Worm (Caenorhabditis elegans) whole organism, L2 larva: ENCODE data around the gene cyn-9.

Source experiments
- C34F6.9 ChIP-seq: fragments of 150-350 bp; optimal IDR thresholded peaks from 2 replicates; lab custom pipeline; 2014; ENCODE audit warnings: missing biosample characterization, missing genetic modification characterization
- F13H6.1 ChIP-seq: sonication (generic microtip); optimal IDR thresholded peaks from 2 replicates; lab custom pipeline; 2016; ENCODE audit warnings: missing genetic modification characterization, missing compliant biosample characterization
- R02D3.7 ChIP-seq: fragments of 150-350 bp; optimal IDR thresholded peaks from 2 replicates; lab custom pipeline; 2014; ENCODE audit warnings: missing biosample characterization, missing genetic modification characterization
- ZK546.5 ChIP-seq: sonication (generic microtip); optimal IDR thresholded peaks from 2 replicates; lab custom pipeline; 2017; ENCODE audit warnings: missing biosample characterization, missing genetic modification characterization
- alr-1 ChIP-seq: fragments of 150-350 bp; optimal IDR thresholded peaks from 2 replicates; lab custom pipeline; 2014; ENCODE audit warnings: missing biosample characterization, missing genetic modification characterization
- aly-2 ChIP-seq: fragments of 150-350 bp; optimal IDR thresholded peaks from 2 replicates; lab custom pipeline; 2014; ENCODE audit warnings: missing biosample characterization, missing genetic modification characterization
- ama-1 ChIP-seq: fragments of 150-350 bp; optimal IDR thresholded peaks from 2 replicates; lab custom pipeline; 2018; ENCODE audit warnings: inconsistent platforms
- blmp-1 ChIP-seq: sonication (generic microtip); optimal IDR thresholded peaks from 2 replicates; lab custom pipeline; 2017; ENCODE audit warnings: missing genetic modification characterization, mild to moderate bottlenecking, missing compliant biosample characterization, antibody characterized with exemption, moderate library complexity; ENCODE audit not compliant: insufficient read depth
- ceh-16 ChIP-seq: fragments of 150-350 bp; optimal IDR thresholded peaks from 2 replicates; lab custom pipeline; 2014; ENCODE audit warnings: missing biosample characterization, missing genetic modification characterization
- ceh-82 ChIP-seq: fragments of 150-350 bp; optimal IDR thresholded peaks from 2 replicates; lab custom pipeline; 2014; ENCODE audit warnings: missing biosample characterization, missing genetic modification characterization
- dmd-4 ChIP-seq: sonication (generic microtip); optimal IDR thresholded peaks from 2 replicates; lab custom pipeline; 2017; ENCODE audit warnings: missing biosample characterization, missing genetic modification characterization
- egl-27 ChIP-seq: sonication (generic microtip); optimal IDR thresholded peaks from 3 replicates; lab custom pipeline; 2017; ENCODE audit warnings: missing biosample characterization, missing genetic modification reagents, missing genetic modification characterization
- elt-1 ChIP-seq: fragments of 150-350 bp; optimal IDR thresholded peaks from 2 replicates; lab custom pipeline; 2014; ENCODE audit warnings: missing biosample characterization, missing genetic modification characterization
- fos-1 ChIP-seq: fragments of 150-350 bp; optimal IDR thresholded peaks from 2 replicates; lab custom pipeline; 2014; ENCODE audit warnings: missing biosample characterization, missing genetic modification characterization
- lin-13 ChIP-seq: fragments of 150-350 bp; optimal IDR thresholded peaks from 2 replicates; lab custom pipeline; 2014; ENCODE audit warnings: missing biosample characterization, missing genetic modification reagents, missing genetic modification characterization
- lin-39 ChIP-seq: fragments of 150-350 bp; optimal IDR thresholded peaks from 2 replicates; lab custom pipeline; 2014; ENCODE audit warnings: missing biosample characterization, missing genetic modification reagents, missing genetic modification characterization
- lsy-2 ChIP-seq, 2 experiments: fragments of 150-350 bp in 1 of 2; sonication (generic microtip) in 1 of 2; optimal IDR thresholded peaks; 2 replicates each; lab custom pipeline; 2014 to 2017; ENCODE audit warnings: missing biosample characterization in 2 of 2, missing genetic modification characterization in 2 of 2
- mab-5 ChIP-seq: fragments of 150-350 bp; optimal IDR thresholded peaks from 2 replicates; lab custom pipeline; 2014; ENCODE audit warnings: missing biosample characterization, missing genetic modification characterization
- mbf-1 ChIP-seq: sonication (generic microtip); optimal IDR thresholded peaks from 2 replicates; lab custom pipeline; 2017; ENCODE audit warnings: missing biosample characterization, missing genetic modification characterization
- nhr-10 ChIP-seq: sonication (generic microtip); optimal IDR thresholded peaks from 2 replicates; lab custom pipeline; 2017; ENCODE audit warnings: missing biosample characterization, missing genetic modification characterization
- nhr-11 ChIP-seq: fragments of 150-350 bp; optimal IDR thresholded peaks from 2 replicates; lab custom pipeline; 2014; ENCODE audit warnings: missing biosample characterization, missing genetic modification characterization
- nhr-12 ChIP-seq: fragments of 150-350 bp; optimal IDR thresholded peaks from 2 replicates; lab custom pipeline; 2014; ENCODE audit warnings: missing biosample characterization, missing genetic modification characterization
- nhr-129 ChIP-seq: fragments of 150-350 bp; optimal IDR thresholded peaks from 2 replicates; lab custom pipeline; 2014; ENCODE audit warnings: missing biosample characterization, missing genetic modification characterization
- nhr-21 ChIP-seq: fragments of 150-350 bp; optimal IDR thresholded peaks from 2 replicates; lab custom pipeline; 2014; ENCODE audit warnings: missing biosample characterization, missing genetic modification characterization
- nhr-237 ChIP-seq: fragments of 150-350 bp; optimal IDR thresholded peaks from 2 replicates; lab custom pipeline; 2014; ENCODE audit warnings: missing biosample characterization, missing genetic modification characterization
- nhr-25 ChIP-seq: fragments of 150-350 bp; sonication (generic microtip); optimal IDR thresholded peaks from 3 replicates; lab custom pipeline; 2014; ENCODE audit warnings: missing biosample characterization, missing genetic modification characterization
- nhr-6 ChIP-seq: fragments of 150-350 bp; optimal IDR thresholded peaks from 2 replicates; lab custom pipeline; 2014; ENCODE audit warnings: missing biosample characterization, missing genetic modification characterization
- nhr-77 ChIP-seq: fragments of 150-350 bp; optimal IDR thresholded peaks from 2 replicates; lab custom pipeline; 2014; ENCODE audit warnings: missing biosample characterization, missing genetic modification characterization
- peb-1 ChIP-seq: fragments of 150-350 bp; optimal IDR thresholded peaks from 2 replicates; lab custom pipeline; 2014; ENCODE audit warnings: missing biosample characterization, missing genetic modification characterization
- sem-4 ChIP-seq: fragments of 150-350 bp; optimal IDR thresholded peaks from 2 replicates; lab custom pipeline; 2014; ENCODE audit warnings: missing biosample characterization, missing genetic modification reagents, missing genetic modification characterization
- skn-1 ChIP-seq: sonication (generic microtip); optimal IDR thresholded peaks from 2 replicates; lab custom pipeline; 2017; ENCODE audit warnings: missing biosample characterization, missing genetic modification characterization
- sma-3 ChIP-seq: sonication (generic microtip); optimal IDR thresholded peaks from 2 replicates; lab custom pipeline; 2016; ENCODE audit warnings: missing genetic modification reagents, missing genetic modification characterization, missing compliant biosample characterization
- sma-9 ChIP-seq, 2 experiments: fragments of 150-350 bp in 1 of 2; sonication (generic microtip) in 1 of 2; optimal IDR thresholded peaks; 2 replicates each; lab custom pipeline; 2014 to 2016; ENCODE audit warnings: missing genetic modification characterization in 2 of 2, mild to moderate bottlenecking in 1 of 2, missing biosample characterization in 1 of 2, missing compliant biosample characterization in 1 of 2, missing genetic modification reagents in 1 of 2, moderate library complexity in 1 of 2
- snpc-4 ChIP-seq: fragments of 150-350 bp; optimal IDR thresholded peaks from 2 replicates; lab custom pipeline; 2014; ENCODE audit warnings: missing biosample characterization, missing genetic modification characterization
- unc-39 ChIP-seq: fragments of 150-350 bp; optimal IDR thresholded peaks from 2 replicates; lab custom pipeline; 2014; ENCODE audit warnings: missing biosample characterization, missing genetic modification characterization
- unc-55 ChIP-seq: fragments of 150-350 bp; sonication (generic microtip); optimal IDR thresholded peaks from 3 replicates; lab custom pipeline; 2014; ENCODE audit warnings: missing biosample characterization, missing genetic modification reagents, missing genetic modification characterization
- unc-62 ChIP-seq: fragments of 150-350 bp; optimal IDR thresholded peaks from 2 replicates; lab custom pipeline; 2014; ENCODE audit warnings: missing biosample characterization, missing genetic modification reagents, missing genetic modification characterization
- zag-1 ChIP-seq: fragments of 150-350 bp; optimal IDR thresholded peaks from 2 replicates; lab custom pipeline; 2014; ENCODE audit warnings: missing biosample characterization, missing genetic modification characterization
- ztf-1 ChIP-seq: fragments of 200-800 bp; sonication (Bioruptor generic); conservative IDR thresholded peaks from 2 replicates; pipeline ENCODE4 v1.3.6; 2022; ENCODE audit warnings: missing genetic modification characterization, missing compliant biosample characterization
- ztf-11 ChIP-seq: sonication (generic microtip); optimal IDR thresholded peaks from 2 replicates; lab custom pipeline; 2017; ENCODE audit warnings: missing biosample characterization, missing genetic modification characterization
- ztf-4 ChIP-seq: fragments of 150-350 bp; optimal IDR thresholded peaks from 2 replicates; lab custom pipeline; 2014; ENCODE audit warnings: missing biosample characterization, missing genetic modification characterization

The cyn-9 gene

ce11 chrIII:3699275-3699674, at the start of gene cyn-9:
Gene cyn-9, minus strand, starts transcription at chrIII:3699640.
- TF ChIP-seq snpc-4 (no peak), nhr-21 (tag; lab: Kevin White, UChicago) (peak; percentile 11)

- TF ChIP-seq dmd-4 = no peak
- TF ChIP-seq snpc-4 = no peak
- no peak for TF ChIP-seq lsy-2 (tag; optimal IDR thresholded peaks at IDR 0.05; lab: Kevin White, UChicago)
- TF ChIP-seq ztf-4 (tag; lab: Kevin White, UChicago) = no peak
- no peak for TF ChIP-seq nhr-6 (tag; lab: Kevin White, UChicago)
- no peak for TF ChIP-seq zag-1
- no peak for TF ChIP-seq nhr-77 (tag; lab: Kevin White, UChicago)
- TF ChIP-seq F13H6.1 (tag; lab: Kevin White, UChicago) = no peak
- TF ChIP-seq ztf-1 (GFP tag; lab: Robert Waterston, UW) = no peak
- TF ChIP-seq unc-39 = no peak
- TF ChIP-seq ceh-82 (tag; lab: Kevin White, UChicago) = no peak
- TF ChIP-seq C34F6.9 (tag; lab: Kevin White, UChicago) = no peak
- no peak for TF ChIP-seq unc-55
- TF ChIP-seq nhr-12 (tag; lab: Kevin White, UChicago) = no peak
- TF ChIP-seq, all 48 proteins: peak for 0
Measured at ce11 chrIII:3745138-3745537, 45.7 kb upstream of the cyn-9 start, which contains the start of gene lin-48. Gene lin-48, plus strand, starts transcription at chrIII:3745438.

ce11 chrIII:3743367-3743766, 43.9 kb upstream of the cyn-9 start:
- TF ChIP-seq nhr-129 (tag; lab: Kevin White, UChicago) = no peak

- TF ChIP-seq skn-1 = no peak
- no peak for TF ChIP-seq mbf-1 (tag; lab: Kevin White, UChicago)
- TF ChIP-seq lsy-2 (tag; optimal IDR thresholded peaks at IDR 0.05; lab: Kevin White, UChicago) = no peak
- no peak for TF ChIP-seq egl-27
- TF ChIP-seq nhr-6 (tag; lab: Kevin White, UChicago) = no peak
- no peak for TF ChIP-seq nhr-77 (tag; lab: Kevin White, UChicago)
- no peak for TF ChIP-seq C34F6.9 (tag; lab: Kevin White, UChicago)
- TF ChIP-seq elt-1 (tag; lab: Kevin White, UChicago) = no peak
- no peak for TF ChIP-seq nhr-10 (tag; lab: Kevin White, UChicago)
- no peak for TF ChIP-seq nhr-12 (tag; lab: Kevin White, UChicago)
- no peak for TF ChIP-seq ztf-11
- TF ChIP-seq peb-1 (tag; lab: Kevin White, UChicago) = no peak
- TF ChIP-seq dmd-4 = no peak
- no peak for TF ChIP-seq ztf-1 (GFP tag; lab: Robert Waterston, UW)
- no peak for TF ChIP-seq lin-39 (tag; lab: Kevin White, UChicago)
- TF ChIP-seq alr-1 (tag; lab: Kevin White, UChicago) = no peak
- TF ChIP-seq ZK546.5 (tag; lab: Kevin White, UChicago) = no peak
- TF ChIP-seq, all 48 proteins: peak for 0
Measured at ce11 chrIII:3742090-3742489, 42.6 kb upstream of the cyn-9 start.

ce11 chrIII:3738331-3738730, 38.9 kb upstream of the cyn-9 start:
- TF ChIP-seq unc-62 (GFP tag; lab: Kevin White, UChicago) (no peak), nhr-129 (tag; lab: Kevin White, UChicago) (no peak), nhr-10 (tag; lab: Kevin White, UChicago) (no peak), lsy-2 (tag; optimal IDR thresholded peaks at IDR 0.05; lab: Kevin White, UChicago) (no peak), unc-39 (no peak), elt-1 (tag; lab: Kevin White, UChicago) (no peak), zag-1 (no peak), dmd-4 (no peak), sma-3 (GFP tag; lab: Kevin White, UChicago) (no peak), nhr-77 (tag; lab: Kevin White, UChicago) (no peak), aly-2 (tag; lab: Kevin White, UChicago) (no peak), R02D3.7 (tag; lab: Kevin White, UChicago) (no peak), nhr-11 (no peak), ceh-16 (tag; lab: Kevin White, UChicago) (no peak), mbf-1 (tag; lab: Kevin White, UChicago) (no peak), ZK546.5 (tag; lab: Kevin White, UChicago) (no peak), unc-55 (no peak), ztf-4 (tag; lab: Kevin White, UChicago) (no peak), ama-1 (lab: Kevin White, UChicago) (no peak), fos-1 (no peak)

- TF ChIP-seq egl-27 = no peak
- no peak for TF ChIP-seq lin-39 (tag; lab: Kevin White, UChicago)
- no peak for TF ChIP-seq blmp-1 (tag; lab: Kevin White, UChicago)
- TF ChIP-seq nhr-25 (tag; lab: Kevin White, UChicago) = no peak
- TF ChIP-seq alr-1 (tag; lab: Kevin White, UChicago) = no peak
- TF ChIP-seq nhr-12 (tag; lab: Kevin White, UChicago) = no peak
- no peak for TF ChIP-seq mab-5
- no peak for TF ChIP-seq lin-13 (GFP tag; lab: Kevin White, UChicago)
- no peak for TF ChIP-seq sma-9 (GFP tag; optimal IDR thresholded peaks at IDR 0.05; lab: Kevin White, UChicago)
- no peak for TF ChIP-seq sma-9 (tag; optimal IDR thresholded peaks at IDR 0.05; lab: Kevin White, UChicago)
- TF ChIP-seq ZK546.5 (tag; lab: Kevin White, UChicago) = no peak
- no peak for TF ChIP-seq sem-4 (tag; lab: Kevin White, UChicago)
- no peak for TF ChIP-seq nhr-129 (tag; lab: Kevin White, UChicago)
- no peak for TF ChIP-seq nhr-237 (tag; lab: Kevin White, UChicago)
- no peak for TF ChIP-seq zag-1
Measured at ce11 chrIII:3737742-3738141, 38.3 kb upstream of the cyn-9 start.
